Worm (Caenorhabditis elegans) whole organism, L2 larva: ENCODE results near the gene T20D3.5.

Experiments
- C34F6.9 ChIP-seq: fragments of 150-350 bp; optimal IDR thresholded peaks from 2 replicates; lab custom pipeline; 2014; ENCODE audit warnings: missing biosample characterization, missing genetic modification characterization
- F13H6.1 ChIP-seq: sonication (generic microtip); optimal IDR thresholded peaks from 2 replicates; lab custom pipeline; 2016; ENCODE audit warnings: missing genetic modification characterization, missing compliant biosample characterization
- R02D3.7 ChIP-seq: fragments of 150-350 bp; optimal IDR thresholded peaks from 2 replicates; lab custom pipeline; 2014; ENCODE audit warnings: missing biosample characterization, missing genetic modification characterization
- ZK546.5 ChIP-seq: sonication (generic microtip); optimal IDR thresholded peaks from 2 replicates; lab custom pipeline; 2017; ENCODE audit warnings: missing biosample characterization, missing genetic modification characterization
- alr-1 ChIP-seq: fragments of 150-350 bp; optimal IDR thresholded peaks from 2 replicates; lab custom pipeline; 2014; ENCODE audit warnings: missing biosample characterization, missing genetic modification characterization
- aly-2 ChIP-seq: fragments of 150-350 bp; optimal IDR thresholded peaks from 2 replicates; lab custom pipeline; 2014; ENCODE audit warnings: missing biosample characterization, missing genetic modification characterization
- ama-1 ChIP-seq: fragments of 150-350 bp; optimal IDR thresholded peaks from 2 replicates; lab custom pipeline; 2018; ENCODE audit warnings: inconsistent platforms
- blmp-1 ChIP-seq: sonication (generic microtip); optimal IDR thresholded peaks from 2 replicates; lab custom pipeline; 2017; ENCODE audit warnings: missing genetic modification characterization, mild to moderate bottlenecking, missing compliant biosample characterization, antibody characterized with exemption, moderate library complexity; ENCODE audit not compliant: insufficient read depth
- ceh-16 ChIP-seq: fragments of 150-350 bp; optimal IDR thresholded peaks from 2 replicates; lab custom pipeline; 2014; ENCODE audit warnings: missing biosample characterization, missing genetic modification characterization
- ceh-82 ChIP-seq: fragments of 150-350 bp; optimal IDR thresholded peaks from 2 replicates; lab custom pipeline; 2014; ENCODE audit warnings: missing biosample characterization, missing genetic modification characterization
- crh-2 ChIP-seq: sonication (generic microtip); optimal IDR thresholded peaks from 2 replicates; lab custom pipeline; 2017; ENCODE audit warnings: missing biosample characterization, missing genetic modification characterization
- dmd-4 ChIP-seq: sonication (generic microtip); optimal IDR thresholded peaks from 2 replicates; lab custom pipeline; 2017; ENCODE audit warnings: missing biosample characterization, missing genetic modification characterization
- fos-1 ChIP-seq: fragments of 150-350 bp; optimal IDR thresholded peaks from 2 replicates; lab custom pipeline; 2014; ENCODE audit warnings: missing biosample characterization, missing genetic modification characterization
- gmeb-1 ChIP-seq: fragments of 150-350 bp; optimal IDR thresholded peaks from 2 replicates; lab custom pipeline; 2014; ENCODE audit warnings: missing biosample characterization, missing genetic modification characterization
- lin-11 ChIP-seq: fragments of 150-350 bp; sonication (generic microtip); optimal IDR thresholded peaks from 2 replicates; lab custom pipeline; 2014; ENCODE audit warnings: missing biosample characterization, missing genetic modification characterization, inconsistent platforms, mixed read lengths
- lin-39 ChIP-seq: fragments of 150-350 bp; optimal IDR thresholded peaks from 2 replicates; lab custom pipeline; 2014; ENCODE audit warnings: missing biosample characterization, missing genetic modification reagents, missing genetic modification characterization
- lsy-2 ChIP-seq, 2 experiments: fragments of 150-350 bp in 1 of 2; sonication (generic microtip) in 1 of 2; optimal IDR thresholded peaks; 2 replicates each; lab custom pipeline; 2014 to 2017; ENCODE audit warnings: missing biosample characterization in 2 of 2, missing genetic modification characterization in 2 of 2
- mab-5 ChIP-seq: fragments of 150-350 bp; optimal IDR thresholded peaks from 2 replicates; lab custom pipeline; 2014; ENCODE audit warnings: missing biosample characterization, missing genetic modification characterization
- nhr-21 ChIP-seq: fragments of 150-350 bp; optimal IDR thresholded peaks from 2 replicates; lab custom pipeline; 2014; ENCODE audit warnings: missing biosample characterization, missing genetic modification characterization
- nhr-25 ChIP-seq: fragments of 150-350 bp; sonication (generic microtip); optimal IDR thresholded peaks from 3 replicates; lab custom pipeline; 2014; ENCODE audit warnings: missing biosample characterization, missing genetic modification characterization
- nhr-6 ChIP-seq: fragments of 150-350 bp; optimal IDR thresholded peaks from 2 replicates; lab custom pipeline; 2014; ENCODE audit warnings: missing biosample characterization, missing genetic modification characterization
- skn-1 ChIP-seq: sonication (generic microtip); optimal IDR thresholded peaks from 2 replicates; lab custom pipeline; 2017; ENCODE audit warnings: missing biosample characterization, missing genetic modification characterization
- sma-3 ChIP-seq: sonication (generic microtip); optimal IDR thresholded peaks from 2 replicates; lab custom pipeline; 2016; ENCODE audit warnings: missing genetic modification reagents, missing genetic modification characterization, missing compliant biosample characterization
- sma-9 ChIP-seq, 2 experiments: fragments of 150-350 bp in 1 of 2; sonication (generic microtip) in 1 of 2; optimal IDR thresholded peaks; 2 replicates each; lab custom pipeline; 2014 to 2016; ENCODE audit warnings: missing genetic modification characterization in 2 of 2, mild to moderate bottlenecking in 1 of 2, missing biosample characterization in 1 of 2, missing compliant biosample characterization in 1 of 2, missing genetic modification reagents in 1 of 2, moderate library complexity in 1 of 2
- snpc-4 ChIP-seq: fragments of 150-350 bp; optimal IDR thresholded peaks from 2 replicates; lab custom pipeline; 2014; ENCODE audit warnings: missing biosample characterization, missing genetic modification characterization
- unc-55 ChIP-seq: fragments of 150-350 bp; sonication (generic microtip); optimal IDR thresholded peaks from 3 replicates; lab custom pipeline; 2014; ENCODE audit warnings: missing biosample characterization, missing genetic modification reagents, missing genetic modification characterization
- unc-62 ChIP-seq: fragments of 150-350 bp; optimal IDR thresholded peaks from 2 replicates; lab custom pipeline; 2014; ENCODE audit warnings: missing biosample characterization, missing genetic modification reagents, missing genetic modification characterization
- zag-1 ChIP-seq: fragments of 150-350 bp; optimal IDR thresholded peaks from 2 replicates; lab custom pipeline; 2014; ENCODE audit warnings: missing biosample characterization, missing genetic modification characterization
- ztf-11 ChIP-seq: sonication (generic microtip); optimal IDR thresholded peaks from 2 replicates; lab custom pipeline; 2017; ENCODE audit warnings: missing biosample characterization, missing genetic modification characterization

Gene T20D3.5

DNA sequence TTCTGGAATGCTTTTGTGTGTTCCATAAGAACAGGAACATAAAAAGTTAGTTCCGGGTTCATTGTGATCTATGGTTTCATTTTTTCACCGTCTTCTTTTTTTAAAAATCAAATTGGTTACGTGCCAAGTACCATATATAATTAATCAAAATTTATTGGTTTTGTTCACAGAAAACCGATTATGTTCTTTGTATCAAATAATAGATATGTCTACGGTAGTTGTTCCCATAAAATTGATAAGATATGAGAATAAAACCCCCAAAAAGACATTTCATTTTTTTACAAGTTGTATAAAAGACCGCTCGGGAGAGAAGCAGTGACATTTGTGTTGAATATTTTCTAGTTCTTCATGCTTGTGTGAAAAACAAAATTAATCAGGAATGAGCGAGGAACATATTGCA is 44.3 kb downstream of the T20D3.5 start, which contains the start of gene C10C5.5:
TSS of gene C10C5.5 (plus strand) at position 301 of the 400 bp plus-strand sequence.
- TF ChIP-seq dmd-4 (tag; lab: Kevin White, UChicago) (no peak), aly-2 (tag; lab: Kevin White, UChicago) (no peak), gmeb-1 (tag; lab: Kevin White, UChicago) (no peak), zag-1 (tag; lab: Kevin White, UChicago) (no peak), ceh-82 (tag; lab: Kevin White, UChicago) (no peak), ztf-11 (no peak), unc-62 (GFP tag; lab: Kevin White, UChicago) (no peak), lsy-2 (tag; optimal IDR thresholded peaks at IDR 0.05; lab: Kevin White, UChicago) (no peak), R02D3.7 (tag; lab: Kevin White, UChicago) (no peak), blmp-1 (tag; lab: Kevin White, UChicago) (no peak), ceh-16 (tag; lab: Kevin White, UChicago) (no peak), nhr-25 (no peak), skn-1 (tag; lab: Kevin White, UChicago) (no peak)

ce11 chrIV:9384826-9385225 is 48.0 kb downstream of the T20D3.5 start, which contains the start of gene C10C5.7:
C10C5.7 (plus strand) TSS chrIV:9385126.
- TF ChIP-seq nhr-6 (tag; lab: Kevin White, UChicago) (no peak), skn-1 (tag; lab: Kevin White, UChicago) (no peak), nhr-21 (tag; lab: Kevin White, UChicago) (no peak), ZK546.5 (tag; lab: Kevin White, UChicago) (no peak), unc-62 (GFP tag; lab: Kevin White, UChicago) (no peak), alr-1 (tag; lab: Kevin White, UChicago) (no peak), ama-1 (lab: Kevin White, UChicago) (no peak), lin-39 (no peak), zag-1 (tag; lab: Kevin White, UChicago) (no peak), F13H6.1 (tag; lab: Kevin White, UChicago) (no peak)

DNA sequence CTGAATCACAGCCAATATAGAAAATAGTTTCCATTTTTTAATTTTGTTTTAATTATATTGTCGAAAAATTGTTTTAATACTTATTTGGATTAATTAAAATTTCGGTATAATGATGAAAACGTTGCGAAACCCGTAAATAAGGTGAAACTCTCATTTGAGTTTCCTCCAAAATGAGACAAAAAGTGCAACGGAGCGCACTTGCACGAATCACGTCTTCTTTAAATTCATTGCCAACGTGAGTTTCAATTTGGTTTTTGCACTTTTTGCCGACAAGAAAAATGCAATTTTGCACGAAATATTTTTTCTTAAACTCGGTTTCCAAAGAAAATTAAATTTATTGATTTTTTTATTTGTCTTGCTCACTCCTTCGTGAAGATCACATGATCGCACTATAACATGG is 49.2 kb downstream of the T20D3.5 start, which contains the start of gene daf-15:
TSS of gene daf-15 (plus strand) at position 171 of the 400 bp plus-strand sequence.
- TF ChIP-seq snpc-4 (tag; lab: Kevin White, UChicago) (peak; percentile 47), mab-5 (tag; lab: Kevin White, UChicago) (no peak), sma-3 (GFP tag; lab: Kevin White, UChicago) (peak; percentile 56), ZK546.5 (tag; lab: Kevin White, UChicago) (no peak), gmeb-1 (tag; lab: Kevin White, UChicago) (peak; percentile 96), sma-9 (GFP tag; optimal IDR thresholded peaks at IDR 0.05; lab: Kevin White, UChicago) (peak; percentile 36), sma-9 (tag; optimal IDR thresholded peaks at IDR 0.05; lab: Kevin White, UChicago) (no peak), C34F6.9 (tag; lab: Kevin White, UChicago) (peak; percentile 64), nhr-25 (peak; percentile 11), fos-1 (tag; lab: Kevin White, UChicago) (peak; percentile 31), crh-2 (tag; lab: Kevin White, UChicago) (peak; percentile 64), F13H6.1 (tag; lab: Kevin White, UChicago) (peak; percentile 26), lin-11 (tag; lab: Kevin White, UChicago) (no peak), unc-55 (GFP tag; lab: Kevin White, UChicago) (peak; percentile 93), lsy-2 (tag; optimal IDR thresholded peaks at IDR 0.05; lab: Kevin White, UChicago) (peak; percentile 37 to 76)
- TF ChIP-seq, all 48 proteins: peak for 11
